Worm (Caenorhabditis elegans): ENCODE results near the gene decr-1.2.

The decr-1.2 gene

ce11 chrII:8588442-8588841 is 43.0 kb downstream of the decr-1.2 start:
- no peak for TF ChIP-seq tra-4 (tag; optimal IDR thresholded peaks at IDR 0.05)
- TF ChIP-seq ceh-13 (GFP tag; optimal IDR thresholded peaks at IDR 0.05): no peak
- TF ChIP-seq B0310.2 (tag; optimal IDR thresholded peaks at IDR 0.05): no peak
- TF ChIP-seq ama-1 (optimal IDR thresholded peaks at IDR 0.05): no peak
- TF ChIP-seq tbx-37 (GFP tag; conservative IDR thresholded peaks at IDR 0.05): no peak
- TF ChIP-seq flt-1 (GFP tag; IDR thresholded peaks at IDR 0.05): no peak
- no peak for TF ChIP-seq aly-1 (tag; optimal IDR thresholded peaks at IDR 0.05)
- TF ChIP-seq ets-7 (tag; optimal IDR thresholded peaks at IDR 0.05): no peak
- TF ChIP-seq hmbx-1 (tag; optimal IDR thresholded peaks at IDR 0.05): no peak
- TF ChIP-seq ceh-36 (tag; optimal IDR thresholded peaks at IDR 0.05): no peak
- TF ChIP-seq sea-1 (GFP tag; conservative IDR thresholded peaks at IDR 0.05): no peak
- TF ChIP-seq hnd-1 (tag; optimal IDR thresholded peaks at IDR 0.05): no peak
- no peak for TF ChIP-seq pes-1 (GFP tag; IDR thresholded peaks at IDR 0.05)
- no peak for TF ChIP-seq F13C5.2 (tag; optimal IDR thresholded peaks at IDR 0.05)
- no peak for TF ChIP-seq tbx-11 (GFP tag; IDR thresholded peaks at IDR 0.05)

ce11 chrII:8589227-8589626 is 43.8 kb downstream of the decr-1.2 start:
- no peak for TF ChIP-seq hnd-1 (tag; optimal IDR thresholded peaks at IDR 0.05)
- TF ChIP-seq tra-4 (tag; optimal IDR thresholded peaks at IDR 0.05): no peak
- TF ChIP-seq sea-1 (GFP tag; conservative IDR thresholded peaks at IDR 0.05): no peak
- no peak for TF ChIP-seq ceh-36 (tag; optimal IDR thresholded peaks at IDR 0.05)
- no peak for TF ChIP-seq ets-7 (tag; optimal IDR thresholded peaks at IDR 0.05)
- TF ChIP-seq hmbx-1 (tag; optimal IDR thresholded peaks at IDR 0.05): no peak

ce11 chrII:8590684-8591083 is 45.3 kb downstream of the decr-1.2 start, which contains the start of gene aptf-4:
Gene aptf-4, plus strand, starts transcription at chrII:8590984.
- TF ChIP-seq ceh-36 (tag; optimal IDR thresholded peaks at IDR 0.05) (no peak), F13C5.2 (tag; optimal IDR thresholded peaks at IDR 0.05) (no peak), hnd-1 (tag; optimal IDR thresholded peaks at IDR 0.05) (no peak), tra-4 (tag; optimal IDR thresholded peaks at IDR 0.05) (no peak), ceh-13 (GFP tag; optimal IDR thresholded peaks at IDR 0.05) (no peak), sea-1 (GFP tag; conservative IDR thresholded peaks at IDR 0.05) (no peak)

ce11 chrII:8593840-8594625 is 48.6 kb downstream of the decr-1.2 start, which contains the start of gene aptf-3:
Gene aptf-3, plus strand, starts transcription at chrII:8594190.
- TF ChIP-seq B0310.2 (tag; optimal IDR thresholded peaks at IDR 0.05) (no peak), hmg-4 (GFP tag; optimal IDR thresholded peaks at IDR 0.05) (no peak), pes-1 (GFP tag; IDR thresholded peaks at IDR 0.05) (no peak), scrt-1 (GFP tag; IDR thresholded peaks at IDR 0.05) (no peak), tra-4 (tag; optimal IDR thresholded peaks at IDR 0.05) (no peak)
